Fruit fly (Drosophila melanogaster): ENCODE data around the gene CG43082.

CG43082 gene

DNA sequence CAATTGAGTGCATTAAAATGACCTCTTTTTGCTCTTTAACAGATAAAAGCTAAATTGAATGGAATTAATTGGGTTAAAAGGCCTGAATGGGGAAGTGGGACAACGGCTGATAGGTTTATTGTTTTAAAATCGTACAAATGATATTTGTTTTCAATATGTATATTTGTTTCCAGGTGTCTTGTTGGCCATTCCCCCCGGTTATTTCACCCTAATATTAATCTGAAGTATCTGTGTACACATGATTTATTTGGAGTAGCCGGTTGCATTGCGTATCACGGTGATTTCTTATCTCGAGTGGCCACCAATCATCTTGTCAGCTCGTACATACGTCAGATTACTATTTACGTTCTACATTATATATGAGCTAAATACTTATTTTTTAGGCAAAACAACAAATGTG lies 25.3 kb upstream of the CG43082 start (continued):
- TF ChIP-seq grn (GFP tag; optimal IDR thresholded peaks at IDR 0.05) (peak; percentile 81), Xrp1 (GFP tag; IDR thresholded peaks at IDR 0.05) (0 out of 2 replicates have a peak, but pooled peaks have one; percentile 21), Blimp-1 (GFP tag; optimal IDR thresholded peaks at IDR 0.05) (no peak), ara (GFP tag; IDR thresholded peaks at IDR 0.05) (peak; percentile 50; the same call in 1 of the 2 replicates), gcm2 (GFP tag; optimal IDR thresholded peaks at IDR 0.05) (no peak), bsh (GFP tag; optimal IDR thresholded peaks at IDR 0.05) (peak in 1 of 2 experiments; percentile 15), vnd (GFP tag; IDR thresholded peaks at IDR 0.05; ENCODE audit: partially characterized antibody) (peak; percentile 58; the same call in 2 of the 3 replicates), Pdp1 (GFP tag; optimal IDR thresholded peaks at IDR 0.05) (peak in 1 of 2 experiments; percentile 14), sug (tag; optimal IDR thresholded peaks at IDR 0.05) (peak; percentile 65), CG3407 (GFP tag; optimal IDR thresholded peaks at IDR 0.05) (no peak), cg (GFP tag; optimal IDR thresholded peaks at IDR 0.05) (no peak), Ets65A (GFP tag) (no peak), CG10321 (GFP tag; IDR thresholded peaks at IDR 0.05) (0 out of 2 replicates have a peak, but pooled peaks have one; percentile 21), CG7745 (tag; optimal IDR thresholded peaks at IDR 0.05) (no peak), mirr (GFP tag; optimal IDR thresholded peaks at IDR 0.05) (peak; percentile 39), sc (optimal IDR thresholded peaks at IDR 0.05) (no peak), sc (GFP tag; optimal IDR thresholded peaks at IDR 0.05) (peak; percentile 28), yki (optimal IDR thresholded peaks at IDR 0.05) (no peak), Asciz (GFP tag; optimal IDR thresholded peaks at IDR 0.05) (peak; percentile 3), dmrt11E (tag; optimal IDR thresholded peaks at IDR 0.05) (peak; percentile 16), Camta (GFP tag; optimal IDR thresholded peaks at IDR 0.05) (peak; percentile 9), seq (GFP tag; IDR thresholded peaks at IDR 0.05) (no peak)

DNA sequence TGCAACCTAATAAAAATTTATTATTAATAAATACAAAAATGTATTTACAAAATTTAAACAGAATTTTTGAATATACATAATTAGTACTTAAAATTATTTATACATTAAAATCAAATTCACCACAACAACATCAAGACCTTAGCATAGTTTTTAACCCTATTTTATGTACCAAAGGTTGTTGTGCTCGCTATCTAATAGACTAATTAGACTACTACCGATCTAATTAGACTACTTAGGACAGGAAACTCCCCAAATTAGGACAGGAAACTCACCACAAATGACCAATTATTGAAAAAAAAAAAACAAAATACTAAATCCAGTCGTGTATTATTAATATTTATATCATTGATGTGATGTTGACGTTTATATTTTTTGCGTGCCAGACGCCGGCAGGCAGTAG lies 24.7 kb upstream of the CG43082 start:
- TF ChIP-seq lilli (GFP tag; optimal IDR thresholded peaks at IDR 0.05) (no peak), Lim3 (GFP tag; IDR thresholded peaks at IDR 0.05) (no peak), CG34224 (GFP tag; IDR thresholded peaks at IDR 0.05; ENCODE audit: partially characterized antibody) (no peak), CG15011 (GFP tag; optimal IDR thresholded peaks at IDR 0.05) (no peak), CG7271 (tag; optimal IDR thresholded peaks at IDR 0.05) (no peak), YL-1 (GFP tag; optimal IDR thresholded peaks at IDR 0.05) (no peak), dpn (GFP tag; optimal IDR thresholded peaks at IDR 0.05) (no peak), Atf-2 (GFP tag; optimal IDR thresholded peaks at IDR 0.05) (no peak), z (GFP tag; IDR thresholded peaks at IDR 0.05) (no peak), CHES-1-like (GFP tag; optimal IDR thresholded peaks at IDR 0.05) (no peak), MBD-R2 (GFP tag; IDR thresholded peaks at IDR 0.05) (no peak), cas (GFP tag; IDR thresholded peaks at IDR 0.05) (no peak), CG6254 (GFP tag; optimal IDR thresholded peaks at IDR 0.05) (no peak), NfI (GFP tag; optimal IDR thresholded peaks at IDR 0.05) (peak; percentile 23), B-H2 (GFP tag; optimal IDR thresholded peaks at IDR 0.05) (no peak), CG7928 (GFP tag; optimal IDR thresholded peaks at IDR 0.05) (no peak), CG8089 (GFP tag; optimal IDR thresholded peaks at IDR 0.05) (no peak), kay (GFP tag; optimal IDR thresholded peaks at IDR 0.05) (no peak), Sin3A (optimal IDR thresholded peaks at IDR 0.05) (no peak), p53 (GFP tag; optimal IDR thresholded peaks at IDR 0.05) (no peak), insv (GFP tag; optimal IDR thresholded peaks at IDR 0.05) (peak; percentile 65 to 96), crp (GFP tag; optimal IDR thresholded peaks at IDR 0.05) (no peak), CG9215 (GFP tag; IDR thresholded peaks at IDR 0.05) (no peak), CG15696 (tag; optimal IDR thresholded peaks at IDR 0.05) (no peak), gfzf (GFP tag; optimal IDR thresholded peaks at IDR 0.05) (peak; percentile 44), CG2712 (tag; optimal IDR thresholded peaks at IDR 0.05) (no peak), Ravus (GFP tag; IDR thresholded peaks at IDR 0.05) (no peak), CG8388 (GFP tag; optimal IDR thresholded peaks at IDR 0.05) (no peak), CG10366 (GFP tag; IDR thresholded peaks at IDR 0.05) (no peak), toy (GFP tag; IDR thresholded peaks at IDR 0.05) (no peak), Gsc (GFP tag; IDR thresholded peaks at IDR 0.05) (no peak)
